Worm (Caenorhabditis elegans) whole organism, late embryonic: ENCODE data around the gene mlc-7.

ENCODE experiments used
- F13H6.1 ChIP-seq: sonication (generic microtip); optimal IDR thresholded peaks from 2 replicates; lab custom pipeline; 2016; ENCODE audit warnings: missing genetic modification characterization, missing compliant biosample characterization
- dmd-4 ChIP-seq: sonication (generic microtip); optimal IDR thresholded peaks from 2 replicates; lab custom pipeline; 2016; ENCODE audit warnings: borderline replicate concordance, missing genetic modification characterization, missing compliant biosample characterization
- fkh-10 ChIP-seq: fragments of 150-350 bp; optimal IDR thresholded peaks from 2 replicates; lab custom pipeline; 2014; ENCODE audit warnings: missing biosample characterization, missing genetic modification reagents, missing genetic modification characterization
- fkh-6 ChIP-seq: sonication (generic microtip); optimal IDR thresholded peaks from 2 replicates; lab custom pipeline; 2016; ENCODE audit warnings: missing genetic modification characterization, missing compliant biosample characterization
- lin-11 ChIP-seq: fragments of 200-800 bp; sonication (Bioruptor generic); optimal IDR thresholded peaks from 2 replicates; lab custom pipeline; 2018; ENCODE audit warnings: mild to moderate bottlenecking, missing genetic modification characterization, missing compliant biosample characterization
- nhr-11 ChIP-seq: fragments of 150-350 bp; optimal IDR thresholded peaks from 2 replicates; lab custom pipeline; 2014; ENCODE audit warnings: missing biosample characterization, missing genetic modification characterization
- pat-9 ChIP-seq: fragments of 200-800 bp; sonication (Bioruptor generic); optimal IDR thresholded peaks from 2 replicates; lab custom pipeline; 2018; ENCODE audit warnings: mild to moderate bottlenecking, missing genetic modification characterization, moderate library complexity, missing compliant biosample characterization
- pha-4 ChIP-seq: fragments of 150-350 bp; optimal IDR thresholded peaks from 2 replicates; lab custom pipeline; 2018; ENCODE audit warnings: missing biosample characterization, missing genetic modification reagents, missing genetic modification characterization
- pqm-1 ChIP-seq: sonication (generic microtip); optimal IDR thresholded peaks from 2 replicates; lab custom pipeline; 2016; ENCODE audit warnings: missing genetic modification characterization, missing compliant biosample characterization
- rnt-1 ChIP-seq: sonication (generic microtip); optimal IDR thresholded peaks from 2 replicates; lab custom pipeline; 2016; ENCODE audit warnings: missing genetic modification characterization, missing compliant biosample characterization
- tbx-2 ChIP-seq: sonication (generic microtip); optimal IDR thresholded peaks from 2 replicates; lab custom pipeline; 2016; ENCODE audit warnings: missing genetic modification characterization, missing compliant biosample characterization
- unc-42 ChIP-seq: sonication (generic microtip); optimal IDR thresholded peaks from 2 replicates; lab custom pipeline; 2016; ENCODE audit warnings: missing genotype, missing genetic modification characterization, missing compliant biosample characterization
- unc-55 ChIP-seq: sonication (generic microtip); optimal IDR thresholded peaks from 2 replicates; lab custom pipeline; 2017; ENCODE audit warnings: missing biosample characterization, missing genetic modification reagents, missing genetic modification characterization

ce11 chrIII:13772876-13773275 lies 21.6 kb downstream of the mlc-7 start, which contains the start of gene mdt-29:
- TF ChIP-seq pqm-1 (tag; lab: Kevin White, UChicago) (no peak), nhr-11 (no peak), fkh-10 (no peak), tbx-2 (tag; lab: Kevin White, UChicago) (no peak), dmd-4 (tag; lab: Kevin White, UChicago) (no peak), unc-55 (GFP tag; lab: Kevin White, UChicago) (no peak), unc-42 (tag; lab: Kevin White, UChicago) (no peak), lin-11 (tag; lab: Kevin White, UChicago) (no peak), rnt-1 (no peak), F13H6.1 (tag; lab: Kevin White, UChicago) (no peak), pha-4 (no peak), fkh-6 (tag; lab: Kevin White, UChicago) (no peak), pat-9 (tag; lab: Kevin White, UChicago) (no peak)
